Fruit fly (Drosophila melanogaster): Measurements from ENCODE around the gene Mtpalpha.

DNA sequence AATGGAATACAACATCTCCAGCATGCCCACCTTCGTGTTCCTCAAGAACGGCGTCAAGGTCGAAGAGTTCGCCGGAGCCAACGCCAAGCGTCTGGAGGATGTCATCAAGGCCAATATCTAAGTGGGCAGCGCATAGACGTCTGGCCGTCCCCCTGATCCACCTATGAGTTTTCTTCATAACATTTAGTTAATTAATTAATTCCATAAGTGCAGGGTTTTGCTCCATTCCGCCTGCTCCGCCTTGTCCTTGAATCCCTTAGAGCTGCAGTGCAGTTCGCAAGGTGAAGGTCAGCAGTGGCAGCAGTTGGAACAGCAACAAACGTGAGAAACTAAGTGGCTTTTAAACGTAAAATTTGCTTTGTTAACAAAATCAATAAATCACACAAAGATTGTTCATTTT is 39.0 kb upstream of the Mtpalpha start:
- TF ChIP-seq fd96Ca (GFP tag; IDR thresholded peaks at IDR 0.05): no peak
- no peak for TF ChIP-seq CG34367 (tag; optimal IDR thresholded peaks at IDR 0.05)

All from whole organism, pupa.